Worm (Caenorhabditis elegans) whole organism, L1 larva: ENCODE results near the gene T19D12.1.

Experiments used
- Y116A8C.19 ChIP-seq: sonication (generic microtip); optimal IDR thresholded peaks from 2 replicates; lab custom pipeline; 2016; ENCODE audit warnings: missing compliant biosample characterization, missing genetic modification characterization, borderline replicate concordance
- alr-1 ChIP-seq: fragments of 200-800 bp; sonication (Bioruptor generic); optimal IDR thresholded peaks from 2 replicates; lab custom pipeline; 2018; ENCODE audit warnings: borderline replicate concordance, mild to moderate bottlenecking, missing genetic modification characterization, missing compliant biosample characterization
- aly-2 ChIP-seq: fragments of 150-350 bp; optimal IDR thresholded peaks from 2 replicates; lab custom pipeline; 2014; ENCODE audit warnings: missing biosample characterization, missing genetic modification characterization
- ceh-63 ChIP-seq: fragments of 200-800 bp; sonication (Bioruptor generic); optimal IDR thresholded peaks from 2 replicates; lab custom pipeline; 2018; ENCODE audit warnings: mild to moderate bottlenecking, missing genetic modification characterization, missing compliant biosample characterization
- dpl-1 ChIP-seq, 3 experiments: fragments of 150-350 bp in 2 of 3; sonication (generic microtip) in 1 of 3; optimal IDR thresholded peaks; 2 replicates each; lab custom pipeline; 2014 to 2017; ENCODE audit warnings: missing biosample characterization in 3 of 3, missing genetic modification characterization in 3 of 3, missing genetic modification reagents in 3 of 3
- efl-1 ChIP-seq, 4 experiments: fragments of 150-350 bp; optimal IDR thresholded peaks in 3 of 4; peaks in 1 of 4; 1 replicate in 1 of 4; 2 replicates in 3 of 4; lab custom pipeline; 2014; ENCODE audit warnings: missing biosample characterization in 2 of 4, missing genetic modification characterization in 2 of 4, missing genetic modification reagents in 2 of 4
- elt-2 ChIP-seq: sonication (generic microtip); optimal IDR thresholded peaks from 2 replicates; lab custom pipeline; 2016; ENCODE audit warnings: missing genetic modification characterization, mild to moderate bottlenecking, inconsistent platforms, missing compliant biosample characterization, missing genetic modification reagents
- elt-3 ChIP-seq, 6 experiments: fragments of 150-350 bp in 1 of 6; sonication (generic microtip); optimal IDR thresholded peaks; 2 replicates each; lab custom pipeline; 2017 to 2018; ENCODE audit warnings: missing biosample characterization in 6 of 6, missing genetic modification characterization in 6 of 6, inconsistent platforms in 1 of 6
- ets-5 ChIP-seq: fragments of 200-800 bp; sonication (Bioruptor generic); IDR thresholded peaks from 2 replicates; pipeline ENCODE4 v1.3.6; 2022; ENCODE audit warnings: missing genetic modification characterization, missing compliant biosample characterization
- fos-1 ChIP-seq: fragments of 150-350 bp; optimal IDR thresholded peaks from 2 replicates; lab custom pipeline; 2014; ENCODE audit warnings: missing biosample characterization, missing genetic modification characterization
- hpl-2 ChIP-seq: fragments of 150-350 bp; optimal IDR thresholded peaks from 2 replicates; lab custom pipeline; 2014; ENCODE audit warnings: missing biosample characterization, missing genetic modification reagents, missing genetic modification characterization
- isw-1 ChIP-seq: fragments of 200-800 bp; sonication (Bioruptor generic); IDR thresholded peaks from 2 replicates; pipeline ENCODE4 v1.3.6; 2022; ENCODE audit warnings: missing genetic modification characterization, missing compliant biosample characterization
- lin-13 ChIP-seq: fragments of 150-350 bp; optimal IDR thresholded peaks from 2 replicates; lab custom pipeline; 2014; ENCODE audit warnings: missing biosample characterization, missing genetic modification reagents, missing genetic modification characterization
- lin-14 ChIP-seq: fragments of 200-800 bp; sonication (Bioruptor generic); optimal IDR thresholded peaks from 2 replicates; lab custom pipeline; 2018; ENCODE audit warnings: mild to moderate bottlenecking, missing genetic modification characterization, moderate library complexity, missing compliant biosample characterization
- lin-35 ChIP-seq, 2 experiments: fragments of 150-350 bp; optimal IDR thresholded peaks; 2 replicates each; lab custom pipeline; 2014; ENCODE audit warnings: missing biosample characterization in 2 of 2, missing genetic modification characterization in 2 of 2, missing genetic modification reagents in 2 of 2
- lir-3 ChIP-seq: sonication (generic microtip); optimal IDR thresholded peaks from 2 replicates; lab custom pipeline; 2016; ENCODE audit warnings: mild to moderate bottlenecking, missing genetic modification characterization, moderate library complexity, missing compliant biosample characterization; ENCODE audit not compliant: poor library complexity
- lsy-2 ChIP-seq, 2 experiments: fragments of 150-350 bp; optimal IDR thresholded peaks; 2 replicates each; lab custom pipeline; 2014; ENCODE audit warnings: missing biosample characterization in 2 of 2, missing genetic modification characterization in 2 of 2
- mef-2 ChIP-seq: fragments of 150-350 bp; optimal IDR thresholded peaks from 2 replicates; lab custom pipeline; 2014; ENCODE audit warnings: missing biosample characterization, missing genetic modification characterization
- mep-1 ChIP-seq: fragments of 150-350 bp; optimal IDR thresholded peaks from 2 replicates; lab custom pipeline; 2014; ENCODE audit warnings: missing biosample characterization, missing genetic modification characterization
- nhr-11 ChIP-seq: fragments of 150-350 bp; optimal IDR thresholded peaks from 2 replicates; lab custom pipeline; 2014; ENCODE audit warnings: missing biosample characterization, missing genetic modification characterization
- nhr-12 ChIP-seq: sonication (generic microtip); optimal IDR thresholded peaks from 2 replicates; lab custom pipeline; 2017; ENCODE audit warnings: missing biosample characterization, missing genetic modification characterization
- nhr-19 ChIP-seq: fragments of 200-800 bp; sonication (Bioruptor generic); conservative IDR thresholded peaks from 2 replicates; pipeline ENCODE4 v1.3.6; 2022; ENCODE audit warnings: missing genetic modification characterization, missing compliant biosample characterization
- nhr-20 ChIP-seq: sonication (generic microtip); optimal IDR thresholded peaks from 2 replicates; lab custom pipeline; 2016; ENCODE audit warnings: mild to moderate bottlenecking, missing genetic modification characterization, missing compliant biosample characterization
- nhr-28 ChIP-seq: fragments of 150-350 bp; optimal IDR thresholded peaks from 2 replicates; lab custom pipeline; 2014; ENCODE audit warnings: missing biosample characterization, missing genetic modification characterization
- nhr-77 ChIP-seq: fragments of 150-350 bp; optimal IDR thresholded peaks from 2 replicates; lab custom pipeline; 2014; ENCODE audit warnings: missing biosample characterization, missing genetic modification characterization
- nhr-90 ChIP-seq: sonication (generic microtip); optimal IDR thresholded peaks from 2 replicates; lab custom pipeline; 2016; ENCODE audit warnings: mild to moderate bottlenecking, missing genetic modification characterization, missing compliant biosample characterization; ENCODE audit not compliant: poor library complexity
- pqm-1 ChIP-seq: sonication (generic microtip); optimal IDR thresholded peaks from 3 replicates; lab custom pipeline; 2017; ENCODE audit warnings: missing biosample characterization, missing genetic modification characterization
- skn-1 ChIP-seq: fragments of 150-350 bp; optimal IDR thresholded peaks from 2 replicates; lab custom pipeline; 2014; ENCODE audit warnings: missing biosample characterization, missing genetic modification characterization
- snpc-4 ChIP-seq: fragments of 150-350 bp; optimal IDR thresholded peaks from 2 replicates; lab custom pipeline; 2014; ENCODE audit warnings: missing biosample characterization, missing genetic modification characterization
- swsn-7 ChIP-seq: sonication (generic microtip); optimal IDR thresholded peaks from 2 replicates; lab custom pipeline; 2016; ENCODE audit warnings: missing genetic modification characterization, missing compliant biosample characterization
- unc-62 ChIP-seq: fragments of 150-350 bp; optimal IDR thresholded peaks from 2 replicates; lab custom pipeline; 2014; ENCODE audit warnings: missing biosample characterization, missing genetic modification reagents, missing genetic modification characterization
- unc-98 ChIP-seq: fragments of 200-800 bp; sonication (Bioruptor generic); IDR thresholded peaks from 2 replicates; pipeline ENCODE4 v1.3.6; 2022; ENCODE audit warnings: missing genetic modification characterization, missing compliant biosample characterization
- xbp-1 ChIP-seq: sonication (generic microtip); optimal IDR thresholded peaks from 2 replicates; lab custom pipeline; 2016; ENCODE audit warnings: missing genetic modification characterization, missing compliant biosample characterization
- zag-1 ChIP-seq: fragments of 150-350 bp; optimal IDR thresholded peaks from 2 replicates; lab custom pipeline; 2014; ENCODE audit warnings: missing biosample characterization, missing genetic modification characterization
- zip-4 ChIP-seq: fragments of 200-800 bp; sonication (Bioruptor generic); optimal IDR thresholded peaks from 2 replicates; lab custom pipeline; 2018; ENCODE audit warnings: mild to moderate bottlenecking, missing genetic modification characterization, moderate library complexity, missing compliant biosample characterization
- ztf-11 ChIP-seq, 2 experiments: sonication (generic microtip); optimal IDR thresholded peaks; 2 replicates each; lab custom pipeline; 2016 to 2017; ENCODE audit warnings: missing genetic modification characterization in 2 of 2, missing biosample characterization in 1 of 2, missing compliant biosample characterization in 1 of 2

The T19D12.1 gene

ce11 chrII:6663799-6664198 lies 2.9 kb upstream of the T19D12.1 start:
- no peak for TF ChIP-seq nhr-12 (tag; lab: Kevin White, UChicago)
- no peak for TF ChIP-seq zip-4
- TF ChIP-seq mef-2 (tag; lab: Kevin White, UChicago): no peak
- TF ChIP-seq zag-1: no peak
- no peak for TF ChIP-seq snpc-4 (tag; lab: Kevin White, UChicago)
- TF ChIP-seq fos-1 (tag; lab: Kevin White, UChicago): no peak
- no peak for TF ChIP-seq nhr-11 (tag; lab: Kevin White, UChicago)
- no peak for TF ChIP-seq unc-98 (GFP tag; lab: Robert Waterston, UW)
- TF ChIP-seq, all 84 proteins: peak for 0

DNA sequence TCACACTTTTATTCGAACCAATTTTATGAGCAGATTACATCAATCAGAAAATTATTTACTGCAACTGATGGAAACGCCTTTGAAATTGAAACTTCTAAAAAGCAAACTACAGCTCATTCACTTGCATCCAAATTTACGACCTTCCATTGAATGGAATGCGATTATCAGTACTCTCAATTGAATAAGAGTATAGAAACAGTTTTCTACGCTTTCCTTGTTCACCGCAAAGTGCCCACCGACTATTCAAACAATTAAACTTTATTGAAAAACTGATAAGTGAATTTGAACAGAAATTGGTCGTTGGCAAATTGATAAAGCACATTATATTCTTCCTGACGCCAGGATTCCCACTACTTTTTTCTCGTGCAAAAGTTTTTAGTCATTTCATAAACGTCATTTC lies 790 bp upstream of the T19D12.1 start:
- TF ChIP-seq nhr-90 (tag; lab: Kevin White, UChicago) (no peak), elt-2 (tag; lab: Kevin White, UChicago) (peak; percentile 64)

- no peak for TF ChIP-seq unc-62 (GFP tag; lab: Kevin White, UChicago)
- no peak for TF ChIP-seq nhr-20 (tag; lab: Kevin White, UChicago)
- TF ChIP-seq efl-1 (optimal IDR thresholded peaks at IDR 0.05; lab: Kevin White, UChicago): no peak
- TF ChIP-seq efl-1 (GFP tag; optimal IDR thresholded peaks at IDR 0.05 in 1 of 2; lab: Kevin White, UChicago): peak in 1 of 2 experiments; percentile 20
- no peak for TF ChIP-seq nhr-28
- TF ChIP-seq nhr-77 (tag; lab: Kevin White, UChicago): no peak
- TF ChIP-seq ztf-11 (tag; optimal IDR thresholded peaks at IDR 0.05; lab: Kevin White, UChicago): no peak
- no peak for TF ChIP-seq nhr-19
- TF ChIP-seq ceh-63 (GFP tag; lab: Kevin White, UChicago): no peak
- TF ChIP-seq, all 84 proteins: peak for 1
These were observed 836 bp downstream of the T19D12.1 start for ce11 chrII:6667534-6667933.

ce11 chrII:6668496-6668895 lies 1.8 kb downstream of the T19D12.1 start:
- no peak for TF ChIP-seq skn-1
- TF ChIP-seq dpl-1 (GFP tag; optimal IDR thresholded peaks at IDR 0.05; lab: Kevin White, UChicago): no peak
- no peak for TF ChIP-seq Y116A8C.19 (tag; lab: Kevin White, UChicago)
- no peak for TF ChIP-seq lin-35 (GFP tag; optimal IDR thresholded peaks at IDR 0.05; lab: Kevin White, UChicago)
- TF ChIP-seq nhr-20 (tag; lab: Kevin White, UChicago): no peak
- TF ChIP-seq lin-13 (GFP tag; lab: Kevin White, UChicago): no peak
- TF ChIP-seq lir-3 (tag; lab: Kevin White, UChicago): no peak
- no peak for TF ChIP-seq pqm-1 (tag; lab: Kevin White, UChicago)
- TF ChIP-seq unc-62 (GFP tag; lab: Kevin White, UChicago): no peak
- TF ChIP-seq nhr-12 (tag; lab: Kevin White, UChicago): no peak
- no peak for TF ChIP-seq hpl-2
- no peak for TF ChIP-seq elt-3 (tag; optimal IDR thresholded peaks at IDR 0.05; lab: Kevin White, UChicago)
- TF ChIP-seq isw-1 (GFP tag; lab: Robert Waterston, UW): no peak
- TF ChIP-seq nhr-90 (tag; lab: Kevin White, UChicago): no peak
- no peak for TF ChIP-seq aly-2 (tag; lab: Kevin White, UChicago)
- no peak for TF ChIP-seq lsy-2 (tag; optimal IDR thresholded peaks at IDR 0.05; lab: Kevin White, UChicago)
- TF ChIP-seq mep-1: no peak
- TF ChIP-seq alr-1 (tag; lab: Kevin White, UChicago): no peak
- TF ChIP-seq ets-5: no peak
- TF ChIP-seq xbp-1 (tag; lab: Kevin White, UChicago): no peak

- TF ChIP-seq lin-14 (GFP tag; lab: Kevin White, UChicago) (no peak), efl-1 (optimal IDR thresholded peaks at IDR 0.05; lab: Kevin White, UChicago) (no peak), efl-1 (GFP tag; optimal IDR thresholded peaks at IDR 0.05 in 1 of 2; lab: Kevin White, UChicago) (peak in 1 of 2 experiments; percentile 43), swsn-7 (tag; lab: Kevin White, UChicago) (no peak), elt-2 (tag; lab: Kevin White, UChicago) (peak; percentile 72)
- TF ChIP-seq, all 84 proteins: peak for 2
These were observed 7.2 kb downstream of the T19D12.1 start, which contains the start of gene H43E16.1 for ce11 chrII:6673894-6674293. Gene H43E16.1, plus strand, starts transcription at chrII:6674268.
